Fruit fly (Drosophila melanogaster): ENCODE data around the gene CG15399.
A peak's percentile ranks its signal among the peaks of the same experiment; 100 is the strongest.

Gene CG15399

dm6 chr2L:2748480-2749143, 23.0 kb downstream of the CG15399 start (continued):
- TF ChIP-seq Meics (GFP tag; optimal IDR thresholded peaks at IDR 0.05) (peak; percentile 90), lab (GFP tag; optimal IDR thresholded peaks at IDR 0.05) (peak; percentile 94), crol (GFP tag; IDR thresholded peaks at IDR 0.05) (no peak), CG30431 (GFP tag; optimal IDR thresholded peaks at IDR 0.05) (peak; percentile 83), Hmr (GFP tag; optimal IDR thresholded peaks at IDR 0.05) (peak; percentile 94), trem (tag; optimal IDR thresholded peaks at IDR 0.05) (peak; percentile 74), Side (GFP tag; optimal IDR thresholded peaks at IDR 0.05) (peak; percentile 84), HmgZ (tag; optimal IDR thresholded peaks at IDR 0.05) (peak; percentile 90), CG4820 (GFP tag; optimal IDR thresholded peaks at IDR 0.05) (peak; percentile 77), Lpt (GFP tag; optimal IDR thresholded peaks at IDR 0.05) (no peak), CG4328 (GFP tag; optimal IDR thresholded peaks at IDR 0.05) (peak; percentile 83), CG2678 (tag; optimal IDR thresholded peaks at IDR 0.05) (peak; percentile 94), bab2 (GFP tag; optimal IDR thresholded peaks at IDR 0.05) (peak; percentile 67), az2 (GFP tag; optimal IDR thresholded peaks at IDR 0.05) (peak; percentile 86), CG13123 (GFP tag; optimal IDR thresholded peaks at IDR 0.05) (peak; percentile 72), crp (GFP tag; optimal IDR thresholded peaks at IDR 0.05) (peak in 1 of 2 experiments; percentile 64), zen (tag; optimal IDR thresholded peaks at IDR 0.05) (peak; percentile 68), CG34422 (GFP tag; IDR thresholded peaks at IDR 0.05) (peak; percentile 89), da (GFP tag; optimal IDR thresholded peaks at IDR 0.05) (no peak), Antp (GFP tag; optimal IDR thresholded peaks at IDR 0.05) (peak; percentile 87), run (tag; optimal IDR thresholded peaks at IDR 0.05) (peak; percentile 67), inv (GFP tag; IDR thresholded peaks at IDR 0.05; ENCODE audit: partially characterized antibody) (peak; percentile 36; the same call in 1 of the 2 replicates), kni (GFP tag; optimal IDR thresholded peaks at IDR 0.05) (peak; percentile 55), kah (GFP tag; optimal IDR thresholded peaks at IDR 0.05) (peak; percentile 51), Ravus (GFP tag; IDR thresholded peaks at IDR 0.05) (peak; percentile 50), bbx (GFP tag; IDR thresholded peaks at IDR 0.05; ENCODE audit: partially characterized antibody) (peak; percentile 45), Adf1 (GFP tag; IDR thresholded peaks at IDR 0.05) (peak; percentile 65), Max (GFP tag; optimal IDR thresholded peaks at IDR 0.05) (peak; percentile 81), Fer2 (tag; optimal IDR thresholded peaks at IDR 0.05) (peak; percentile 82), disco-r (GFP tag; optimal IDR thresholded peaks at IDR 0.05) (peak; percentile 58), dysf (GFP tag; IDR thresholded peaks at IDR 0.05) (peak; percentile 90), odd (GFP tag; optimal IDR thresholded peaks at IDR 0.05) (no peak), CG30403 (GFP tag; optimal IDR thresholded peaks at IDR 0.05) (peak; percentile 90), fd96Cb (tag; optimal IDR thresholded peaks at IDR 0.05) (peak; percentile 72), E2f1 (GFP tag; IDR thresholded peaks at IDR 0.05) (peak; percentile 81), jing (GFP tag; optimal IDR thresholded peaks at IDR 0.05) (peak; percentile 60), CG7745 (tag; optimal IDR thresholded peaks at IDR 0.05) (no peak), tup (GFP tag; optimal IDR thresholded peaks at IDR 0.05) (peak; percentile 80), Fer3 (tag; optimal IDR thresholded peaks at IDR 0.05) (peak; percentile 85), CG8478 (optimal IDR thresholded peaks at IDR 0.05) (no peak), CG11723 (GFP tag; optimal IDR thresholded peaks at IDR 0.05) (peak; percentile 71), prd (optimal IDR thresholded peaks at IDR 0.05) (no peak), prd (GFP tag; IDR thresholded peaks at IDR 0.05) (peak; percentile 90), CG11085 (GFP tag; IDR thresholded peaks at IDR 0.05) (peak; percentile 91), z (GFP tag; IDR thresholded peaks at IDR 0.05) (no peak), CG9932 (GFP tag; IDR thresholded peaks at IDR 0.05) (peak; percentile 96), ham (GFP tag; IDR thresholded peaks at IDR 0.05) (peak; percentile 58; the same call in 1 of the 2 replicates), CG33557 (GFP tag; optimal IDR thresholded peaks at IDR 0.05) (peak; percentile 67), esg (GFP tag; conservative IDR thresholded peaks at IDR 0.05) (peak; percentile 80), trh (GFP tag; optimal IDR thresholded peaks at IDR 0.05) (peak; percentile 68)

Measured in whole organism, embryonic.